Worm (Caenorhabditis elegans) whole organism, late embryonic: ENCODE measurements around the gene K11H12.8.

Experiments
- ceh-9 ChIP-seq: sonication (generic microtip); optimal IDR thresholded peaks from 2 replicates; lab custom pipeline; 2016; ENCODE audit warnings: mild to moderate bottlenecking, missing genetic modification characterization, inconsistent platforms, missing compliant biosample characterization
- eyg-1 ChIP-seq: sonication (generic microtip); optimal IDR thresholded peaks from 2 replicates; lab custom pipeline; 2016; ENCODE audit warnings: missing genotype, missing genetic modification characterization, missing compliant biosample characterization

ce11 chrIV:657932-658331, 2.7 kb downstream of the K11H12.8 start:
- no peak for TF ChIP-seq eyg-1
- no peak for TF ChIP-seq ceh-9 (tag; lab: Kevin White, UChicago)
